Worm (Caenorhabditis elegans) whole organism, young adult: ENCODE data around the gene srlf-14.
A peak's percentile ranks its signal among the peaks of the same experiment; 100 is the strongest.

Experiments used
- B0035.1 ChIP-seq: sonication (generic microtip); optimal IDR thresholded peaks from 2 replicates; lab custom pipeline; 2016; ENCODE audit warnings: missing genetic modification characterization, mild to moderate bottlenecking, missing compliant biosample characterization, missing genotype, missing genetic modification reagents
- B0336.3 ChIP-seq: fragments of 200-800 bp; sonication (Bioruptor generic); IDR thresholded peaks from 2 replicates; pipeline ENCODE4 v1.3.6; 2022; ENCODE audit warnings: missing genetic modification characterization, missing compliant biosample characterization
- D2030.7 ChIP-seq: fragments of 200-800 bp; sonication (Bioruptor generic); IDR thresholded peaks from 2 replicates; pipeline ENCODE4 v1.3.6; 2022; ENCODE audit warnings: missing genetic modification reagents, missing genetic modification characterization, missing compliant biosample characterization
- F10E7.11 ChIP-seq: sonication (generic microtip); optimal IDR thresholded peaks from 2 replicates; lab custom pipeline; 2017; ENCODE audit warnings: mild to moderate bottlenecking, missing genetic modification characterization, moderate library complexity, missing compliant biosample characterization
- F49E8.2 ChIP-seq: sonication (generic microtip); optimal IDR thresholded peaks from 3 replicates; lab custom pipeline; 2017; ENCODE audit warnings: missing genetic modification characterization, mild to moderate bottlenecking, missing compliant biosample characterization, antibody characterized with exemption, moderate library complexity; ENCODE audit not compliant: insufficient read depth
- K11D2.4 ChIP-seq: fragments of 200-800 bp; sonication (Bioruptor generic); IDR thresholded peaks from 2 replicates; pipeline ENCODE4 v1.3.6; 2022; ENCODE audit warnings: missing genetic modification reagents, missing genetic modification characterization, missing compliant biosample characterization
- attf-3 ChIP-seq: fragments of 200-800 bp; sonication (Bioruptor generic); conservative IDR thresholded peaks from 2 replicates; pipeline ENCODE4 v1.3.6; 2022; ENCODE audit warnings: missing genetic modification reagents, missing genetic modification characterization, missing compliant biosample characterization
- cebp-1 ChIP-seq, 2 experiments: fragments of 200-800 bp in 1 of 2; sonication (Bioruptor generic) in 1 of 2; sonication (generic microtip) in 1 of 2; IDR thresholded peaks in 1 of 2; optimal IDR thresholded peaks in 1 of 2; 2 replicates each; pipeline versions ENCODE4 v1.3.6 to Lab custom; 2017 to 2022; ENCODE audit warnings: missing compliant biosample characterization in 2 of 2, missing genetic modification characterization in 2 of 2, mild to moderate bottlenecking in 1 of 2, missing genetic modification reagents in 1 of 2, moderate library complexity in 1 of 2
- ceh-27 ChIP-seq: fragments of 200-800 bp; sonication (Bioruptor generic); optimal IDR thresholded peaks from 2 replicates; lab custom pipeline; 2018; ENCODE audit warnings: mild to moderate bottlenecking, missing genetic modification characterization, moderate library complexity, missing compliant biosample characterization
- ceh-79 ChIP-seq: sonication (generic microtip); optimal IDR thresholded peaks from 2 replicates; lab custom pipeline; 2017; ENCODE audit warnings: mild to moderate bottlenecking, missing genetic modification characterization, missing compliant biosample characterization
- ceh-91 ChIP-seq: fragments of 200-800 bp; sonication (Bioruptor generic); IDR thresholded peaks from 2 replicates; pipeline ENCODE4 v1.3.6; 2022; ENCODE audit warnings: missing genetic modification reagents, missing genetic modification characterization, missing compliant biosample characterization
- chd-7 ChIP-seq: sonication (generic microtip); optimal IDR thresholded peaks from 2 replicates; lab custom pipeline; 2016; ENCODE audit warnings: mild to moderate bottlenecking, missing genetic modification characterization, moderate library complexity, missing compliant biosample characterization
- dox-1 ChIP-seq: fragments of 200-800 bp; sonication (Bioruptor generic); IDR thresholded peaks from 2 replicates; pipeline ENCODE4 v1.3.6; 2022; ENCODE audit warnings: missing genetic modification reagents, missing genetic modification characterization, missing compliant biosample characterization
- ets-4 ChIP-seq: fragments of 200-800 bp; sonication (Bioruptor generic); optimal IDR thresholded peaks from 2 replicates; lab custom pipeline; 2018; ENCODE audit warnings: mild to moderate bottlenecking, missing genetic modification characterization, missing compliant biosample characterization
- fkh-3 ChIP-seq: sonication (generic microtip); optimal IDR thresholded peaks from 2 replicates; lab custom pipeline; 2016; ENCODE audit warnings: mild to moderate bottlenecking, missing genetic modification characterization, missing compliant biosample characterization
- gei-17 ChIP-seq: fragments of 200-800 bp; sonication (Bioruptor generic); optimal IDR thresholded peaks from 2 replicates; lab custom pipeline; 2018; ENCODE audit warnings: mild to moderate bottlenecking, missing genetic modification characterization, missing compliant biosample characterization
- hmg-1.2 ChIP-seq: fragments of 200-800 bp; sonication (Bioruptor generic); IDR thresholded peaks from 2 replicates; pipeline ENCODE4 v1.3.6; 2022; ENCODE audit warnings: missing genetic modification reagents, missing genetic modification characterization, missing compliant biosample characterization
- lin-26 ChIP-seq: fragments of 200-800 bp; sonication (Bioruptor generic); IDR thresholded peaks from 2 replicates; pipeline ENCODE4 v1.3.6; 2022; ENCODE audit warnings: missing genetic modification reagents, missing genetic modification characterization, missing compliant biosample characterization
- lin-40 ChIP-seq: sonication (generic microtip); optimal IDR thresholded peaks from 2 replicates; lab custom pipeline; 2016; ENCODE audit warnings: missing genetic modification characterization, mild to moderate bottlenecking, missing compliant biosample characterization, missing genotype, missing genetic modification reagents
- lin-54 ChIP-seq: fragments of 200-800 bp; sonication (Bioruptor generic); optimal IDR thresholded peaks from 2 replicates; lab custom pipeline; 2018; ENCODE audit warnings: mild to moderate bottlenecking, missing genetic modification characterization, missing compliant biosample characterization
- madf-10 ChIP-seq: sonication (generic microtip); optimal IDR thresholded peaks from 2 replicates; lab custom pipeline; 2016; ENCODE audit warnings: mild to moderate bottlenecking, missing genetic modification characterization, missing compliant biosample characterization
- madf-3 ChIP-seq: fragments of 200-800 bp; sonication (Bioruptor generic); IDR thresholded peaks from 2 replicates; pipeline ENCODE4 v1.3.6; 2022; ENCODE audit warnings: missing genetic modification reagents, missing genetic modification characterization, missing compliant biosample characterization
- madf-8 ChIP-seq: fragments of 200-800 bp; sonication (Bioruptor generic); conservative IDR thresholded peaks from 2 replicates; pipeline ENCODE4 v1.3.6; 2022; ENCODE audit warnings: missing genetic modification reagents, missing genetic modification characterization, missing compliant biosample characterization
- mcd-1 ChIP-seq: fragments of 200-800 bp; sonication (Bioruptor generic); IDR thresholded peaks from 2 replicates; pipeline ENCODE4 v1.3.6; 2022; ENCODE audit warnings: missing genetic modification reagents, missing genetic modification characterization, missing compliant biosample characterization
- mxl-1 ChIP-seq: sonication (generic microtip); optimal IDR thresholded peaks from 2 replicates; lab custom pipeline; 2016; ENCODE audit warnings: missing genetic modification characterization, missing compliant biosample characterization
- nfyb-1 ChIP-seq: fragments of 200-800 bp; sonication (Bioruptor generic); IDR thresholded peaks from 2 replicates; pipeline ENCODE4 v1.3.6; 2022; ENCODE audit warnings: missing genetic modification reagents, missing genetic modification characterization, missing compliant biosample characterization
- nhr-80 ChIP-seq: sonication (generic microtip); optimal IDR thresholded peaks from 2 replicates; lab custom pipeline; 2016; ENCODE audit warnings: missing genetic modification characterization, missing compliant biosample characterization
- snpc-1.1 ChIP-seq: sonication (generic microtip); optimal IDR thresholded peaks from 2 replicates; lab custom pipeline; 2017; ENCODE audit warnings: missing genetic modification characterization, mild to moderate bottlenecking, missing compliant biosample characterization, antibody characterized with exemption, moderate library complexity, missing genotype, missing genetic modification reagents; ENCODE audit not compliant: insufficient read depth
- snpc-4 ChIP-seq, 5 experiments: fragments of 150-350 bp in 1 of 5; sonication (generic microtip) in 4 of 5; optimal IDR thresholded peaks; 2 replicates each; lab custom pipeline; 2014 to 2018; ENCODE audit warnings: missing genetic modification characterization in 5 of 5, missing biosample characterization in 3 of 5, antibody characterized with exemption in 2 of 5, mild to moderate bottlenecking in 2 of 5, missing compliant biosample characterization in 2 of 5, missing genotype in 2 of 5, moderate library complexity in 2 of 5, missing genetic modification reagents in 1 of 5
- somi-1 ChIP-seq: fragments of 200-800 bp; sonication (Bioruptor generic); optimal IDR thresholded peaks from 2 replicates; lab custom pipeline; 2018; ENCODE audit warnings: mild to moderate bottlenecking, missing genetic modification characterization, missing compliant biosample characterization
- tlf-1 ChIP-seq: fragments of 200-800 bp; sonication (Bioruptor generic); optimal IDR thresholded peaks from 2 replicates; lab custom pipeline; 2018; ENCODE audit warnings: mild to moderate bottlenecking, missing genetic modification characterization, missing compliant biosample characterization
- unc-62 ChIP-seq: fragments of 150-350 bp; optimal IDR thresholded peaks from 2 replicates; lab custom pipeline; 2014; ENCODE audit warnings: missing biosample characterization, missing genetic modification reagents, missing genetic modification characterization
- zfh-2 ChIP-seq: fragments of 200-800 bp; sonication (Bioruptor generic); conservative IDR thresholded peaks from 2 replicates; pipeline ENCODE4 v1.3.6; 2022; ENCODE audit warnings: missing genetic modification reagents, missing genetic modification characterization, missing compliant biosample characterization
- ztf-18 ChIP-seq: sonication (generic microtip); optimal IDR thresholded peaks from 2 replicates; lab custom pipeline; 2016; ENCODE audit warnings: missing genotype, mild to moderate bottlenecking, missing genetic modification characterization, missing compliant biosample characterization

Gene srlf-14

DNA sequence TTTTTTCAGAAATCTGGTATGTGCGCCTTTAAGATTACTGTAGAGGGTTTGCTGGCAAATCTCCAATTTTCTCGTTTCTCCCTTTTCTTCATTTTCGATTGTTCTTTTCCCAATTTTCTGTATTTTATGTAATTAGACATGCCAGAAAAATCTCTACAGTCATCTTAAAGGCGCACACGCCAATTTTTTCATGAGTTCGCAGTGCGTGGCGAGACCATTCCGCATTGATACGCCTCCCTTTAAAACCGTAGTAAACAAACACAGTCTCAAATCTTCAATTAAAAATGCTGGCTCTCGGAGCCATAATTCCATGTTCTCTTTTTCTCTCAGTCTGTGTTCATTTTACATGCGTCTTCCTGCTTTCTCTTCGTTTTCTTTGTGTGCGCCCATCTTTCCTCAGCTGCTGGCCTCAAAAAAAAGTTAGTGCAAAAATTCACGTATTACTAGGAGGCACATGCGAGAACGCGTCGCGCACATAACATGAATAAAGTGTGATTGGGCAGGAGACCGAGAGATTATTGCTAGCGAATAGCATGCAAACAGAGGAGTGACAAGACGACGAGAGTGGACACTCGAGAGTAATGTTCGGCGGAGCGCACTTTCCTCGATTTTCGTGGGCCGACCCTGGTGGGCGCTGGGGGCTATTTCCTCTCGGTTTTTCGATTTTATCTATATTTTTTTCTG, 24.9 kb upstream of the srlf-14 start (continued):
- TF ChIP-seq hmg-1.2: peak; percentile 91
- TF ChIP-seq unc-62: no peak
- peak; percentile 91 for TF ChIP-seq madf-8 (GFP tag; lab: Robert Waterston, UW)
- no peak for TF ChIP-seq cebp-1 (GFP tag; IDR thresholded peaks at IDR 0.05; lab: Robert Waterston, UW)
- TF ChIP-seq cebp-1 (tag; optimal IDR thresholded peaks at IDR 0.05; lab: Kevin White, UChicago): peak; percentile 78
- TF ChIP-seq mcd-1: peak; percentile 81
- peak; percentile 14; the same call in 1 of the 2 replicates for TF ChIP-seq D2030.7 (GFP tag; lab: Robert Waterston, UW)
- peak; percentile 38 for TF ChIP-seq somi-1 (GFP tag; lab: Kevin White, UChicago)
- peak; percentile 87 for TF ChIP-seq ceh-27 (GFP tag; lab: Kevin White, UChicago)
- 0 out of 2 replicates have a peak, but pooled peaks have one; percentile 33 for TF ChIP-seq K11D2.4 (GFP tag; lab: Robert Waterston, UW)
- peak; percentile 64 for TF ChIP-seq ztf-18 (tag; lab: Kevin White, UChicago)
- no peak for TF ChIP-seq ceh-79 (tag; lab: Kevin White, UChicago)
- peak; percentile 75 for TF ChIP-seq lin-40 (tag; lab: Kevin White, UChicago)
- TF ChIP-seq dox-1 (GFP tag; lab: Robert Waterston, UW): peak; percentile 84
- TF ChIP-seq tlf-1 (GFP tag; lab: Kevin White, UChicago): no peak
- peak; percentile 24 for TF ChIP-seq gei-17 (GFP tag; lab: Kevin White, UChicago)
- peak; percentile 68 for TF ChIP-seq ceh-91
- TF ChIP-seq F10E7.11 (tag; lab: Kevin White, UChicago): no peak
- TF ChIP-seq mxl-1 (tag; lab: Kevin White, UChicago): no peak
- TF ChIP-seq attf-3 (GFP tag; lab: Robert Waterston, UW): 0 out of 2 replicates have a peak, but pooled peaks have one; percentile 20
- no peak for TF ChIP-seq ets-4 (GFP tag; lab: Kevin White, UChicago)
- TF ChIP-seq zfh-2 (GFP tag; lab: Robert Waterston, UW): peak; percentile 85
- TF ChIP-seq madf-10 (tag; lab: Kevin White, UChicago): peak; percentile 44
- no peak for TF ChIP-seq snpc-4 (GFP tag; optimal IDR thresholded peaks at IDR 0.05; lab: Kevin White, UChicago)
- TF ChIP-seq snpc-4 (tag; optimal IDR thresholded peaks at IDR 0.05; lab: Kevin White, UChicago): peak in 3 of 4 experiments; percentile 29 to 65 (median 39)
- TF ChIP-seq lin-26 (GFP tag; lab: Robert Waterston, UW): 0 out of 2 replicates have a peak, but pooled peaks have one; percentile 40
- peak; percentile 46 for TF ChIP-seq lin-54
- peak; percentile 74 for TF ChIP-seq B0336.3 (GFP tag; lab: Robert Waterston, UW)
- peak; percentile 58 for TF ChIP-seq chd-7
- peak; percentile 83 for TF ChIP-seq nhr-80
- TF ChIP-seq fkh-3 (tag; lab: Kevin White, UChicago): no peak
- no peak for TF ChIP-seq snpc-1.1
- no peak for TF ChIP-seq B0035.1

DNA sequence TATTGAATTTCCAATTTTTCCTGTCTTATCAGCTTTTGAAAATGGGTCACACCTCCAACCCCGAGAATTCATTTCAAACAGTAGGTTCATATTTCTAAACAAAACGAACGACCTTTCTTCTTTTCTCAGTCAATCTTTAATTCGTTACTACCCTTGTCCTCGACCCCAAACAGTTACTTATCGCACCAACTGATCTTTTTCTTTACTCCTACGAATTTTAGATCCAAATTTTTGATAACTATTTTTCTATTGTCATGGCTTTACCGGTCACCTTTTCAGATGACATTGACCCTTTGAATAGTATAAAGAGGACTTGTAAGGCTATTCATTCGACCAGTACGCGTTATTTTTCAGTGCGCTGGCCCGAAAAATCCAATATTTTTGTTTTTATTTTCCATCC, 22.0 kb upstream of the srlf-14 start:
- TF ChIP-seq madf-3 (GFP tag; lab: Robert Waterston, UW) (no peak), nfyb-1 (GFP tag; lab: Robert Waterston, UW) (no peak)

DNA sequence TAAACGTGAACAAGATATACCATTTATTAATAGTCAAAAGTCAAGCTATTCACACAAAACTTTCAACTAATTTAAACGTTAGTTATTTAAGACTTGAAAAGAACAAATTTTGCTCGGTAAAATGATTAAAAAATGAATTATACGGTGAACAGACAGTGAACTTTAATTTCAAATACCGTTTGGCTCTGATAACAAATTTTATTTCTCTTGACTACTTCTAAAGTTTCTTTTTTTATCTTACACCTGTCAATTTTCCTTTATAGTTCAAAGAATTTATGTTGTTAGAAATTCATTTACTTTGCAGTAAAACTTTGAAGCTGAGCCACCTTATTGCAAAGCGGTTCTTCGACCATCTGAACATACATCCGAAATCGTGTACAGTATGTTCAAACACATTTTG, 21.2 kb upstream of the srlf-14 start, which contains the start of gene ZK593.3:
Gene ZK593.3 (plus strand): TSS at position 301 of the 400 bp plus-strand sequence.
- TF ChIP-seq F49E8.2 (tag; lab: Kevin White, UChicago) (no peak), nhr-80 (peak; percentile 4)
